Worm (Caenorhabditis elegans) whole organism, L1 larva: ENCODE data around the gene ogdh-1.
A peak's percentile ranks its signal among the peaks of the same experiment; 100 is the strongest.
"Not testable (repeated sequence)": the region's sequence is repeated elsewhere in the genome, so short reads cannot be mapped to it uniquely, and the experiment has no call there.

Experiments
- C04F5.9 ChIP-seq: sonication (generic microtip); optimal IDR thresholded peaks from 2 replicates; lab custom pipeline; 2016; ENCODE audit warnings: missing genetic modification characterization, missing compliant biosample characterization
- F16B12.6 ChIP-seq: fragments of 150-350 bp; optimal IDR thresholded peaks from 2 replicates; lab custom pipeline; 2014; ENCODE audit warnings: missing biosample characterization, missing genetic modification characterization
- aly-2 ChIP-seq: fragments of 150-350 bp; optimal IDR thresholded peaks from 2 replicates; lab custom pipeline; 2014; ENCODE audit warnings: missing biosample characterization, missing genetic modification characterization
- ceh-82 ChIP-seq, 3 experiments: fragments of 150-350 bp in 1 of 3; sonication (generic microtip) in 2 of 3; optimal IDR thresholded peaks; 2 replicates each; lab custom pipeline; 2014 to 2017; ENCODE audit warnings: missing biosample characterization in 3 of 3, missing genetic modification characterization in 3 of 3
- elt-3 ChIP-seq, 6 experiments: fragments of 150-350 bp in 1 of 6; sonication (generic microtip); optimal IDR thresholded peaks; 2 replicates each; lab custom pipeline; 2017 to 2018; ENCODE audit warnings: missing biosample characterization in 6 of 6, missing genetic modification characterization in 6 of 6, inconsistent platforms in 1 of 6
- ets-5 ChIP-seq: fragments of 200-800 bp; sonication (Bioruptor generic); IDR thresholded peaks from 2 replicates; pipeline ENCODE4 v1.3.6; 2022; ENCODE audit warnings: missing genetic modification characterization, missing compliant biosample characterization
- lin-13 ChIP-seq: fragments of 150-350 bp; optimal IDR thresholded peaks from 2 replicates; lab custom pipeline; 2014; ENCODE audit warnings: missing biosample characterization, missing genetic modification reagents, missing genetic modification characterization
- lir-3 ChIP-seq: sonication (generic microtip); optimal IDR thresholded peaks from 2 replicates; lab custom pipeline; 2016; ENCODE audit warnings: mild to moderate bottlenecking, missing genetic modification characterization, moderate library complexity, missing compliant biosample characterization; ENCODE audit not compliant: poor library complexity
- lsy-2 ChIP-seq, 2 experiments: fragments of 150-350 bp; optimal IDR thresholded peaks; 2 replicates each; lab custom pipeline; 2014; ENCODE audit warnings: missing biosample characterization in 2 of 2, missing genetic modification characterization in 2 of 2
- nhr-11 ChIP-seq: fragments of 150-350 bp; optimal IDR thresholded peaks from 2 replicates; lab custom pipeline; 2014; ENCODE audit warnings: missing biosample characterization, missing genetic modification characterization
- nhr-76 ChIP-seq: sonication (generic microtip); optimal IDR thresholded peaks from 2 replicates; lab custom pipeline; 2017; ENCODE audit warnings: missing biosample characterization, missing genetic modification characterization
- pag-3 ChIP-seq: sonication (generic microtip); optimal IDR thresholded peaks from 2 replicates; lab custom pipeline; 2017; ENCODE audit warnings: missing genetic modification characterization, mild to moderate bottlenecking, missing compliant biosample characterization, antibody characterized with exemption, borderline replicate concordance; ENCODE audit not compliant: insufficient read depth
- unc-62 ChIP-seq: fragments of 150-350 bp; optimal IDR thresholded peaks from 2 replicates; lab custom pipeline; 2014; ENCODE audit warnings: missing biosample characterization, missing genetic modification reagents, missing genetic modification characterization
- ztf-11 ChIP-seq, 2 experiments: sonication (generic microtip); optimal IDR thresholded peaks; 2 replicates each; lab custom pipeline; 2016 to 2017; ENCODE audit warnings: missing genetic modification characterization in 2 of 2, missing biosample characterization in 1 of 2, missing compliant biosample characterization in 1 of 2

DNA sequence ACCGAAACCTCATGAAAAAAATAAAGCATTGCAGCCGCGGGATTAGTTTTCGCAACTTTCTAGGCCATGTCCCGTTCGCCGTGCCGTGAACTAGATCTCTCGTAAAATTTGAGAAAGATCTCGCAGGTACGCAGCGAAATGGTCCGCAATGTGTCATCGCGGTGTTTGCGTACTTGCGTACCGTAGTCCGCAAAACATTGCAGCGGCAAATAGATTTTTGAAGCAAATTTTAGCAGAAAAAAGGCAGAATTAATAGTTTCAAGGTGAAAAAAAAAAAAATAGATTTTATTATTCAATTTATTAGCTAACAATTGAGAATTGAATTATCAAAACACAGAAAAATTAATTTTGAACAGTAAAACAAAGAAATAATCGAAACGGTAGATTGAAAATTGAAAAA lies 24.1 kb upstream of the ogdh-1 start:
- TF ChIP-seq lir-3, result peak; percentile 84
- peak; percentile 75; the same call in 1 of the 2 replicates for TF ChIP-seq ets-5
- TF ChIP-seq pag-3 (tag; lab: Kevin White, UChicago); nhr-76 (tag; lab: Kevin White, UChicago); unc-62 (GFP tag; lab: Kevin White, UChicago); aly-2 (tag; lab: Kevin White, UChicago): not testable (repeated sequence)
- peak; percentile 97 to 98 for TF ChIP-seq lsy-2 (tag; optimal IDR thresholded peaks at IDR 0.05; lab: Kevin White, UChicago)
- peak; percentile 86 for TF ChIP-seq C04F5.9 (tag; lab: Kevin White, UChicago)
- peak; percentile 36 to 44 (median 40) for TF ChIP-seq ceh-82 (tag; optimal IDR thresholded peaks at IDR 0.05; lab: Kevin White, UChicago)
- peak; percentile 28 for TF ChIP-seq nhr-11 (tag; lab: Kevin White, UChicago)
- TF ChIP-seq lin-13 (GFP tag; lab: Kevin White, UChicago), result peak; percentile 39
- TF ChIP-seq F16B12.6 (tag; lab: Kevin White, UChicago), result peak; percentile 74
- TF ChIP-seq elt-3 (tag; optimal IDR thresholded peaks at IDR 0.05; lab: Kevin White, UChicago), result peak in 1 of 6 experiments; percentile 61
- peak in 1 of 2 experiments; percentile 75 for TF ChIP-seq ztf-11 (tag; optimal IDR thresholded peaks at IDR 0.05; lab: Kevin White, UChicago)
